Fruit fly (Drosophila melanogaster) whole organism, embryonic: ENCODE results near the gene CG7650.

ENCODE experiments used
- BtbVII ChIP-seq: fragments of 200-800 bp; sonication (Bioruptor generic); optimal IDR thresholded peaks from 3 replicates; lab custom pipeline; 2017; ENCODE audit warnings: missing biosample characterization, mild to moderate bottlenecking, missing genetic modification characterization
- CG11093 ChIP-seq: fragments of 200-800 bp; sonication (Bioruptor generic); IDR thresholded peaks from 3 replicates; pipeline ENCODE4 v1.3.6; 2022; ENCODE audit warnings: missing biosample characterization, missing genetic modification characterization
- CG14965 ChIP-seq: fragments of 200-800 bp; sonication (Bioruptor generic); optimal IDR thresholded peaks from 2 replicates; lab custom pipeline; 2016; ENCODE audit warnings: missing biosample characterization, missing genetic modification characterization, borderline replicate concordance
- CG18476 ChIP-seq: fragments of 200-800 bp; sonication (Bioruptor generic); optimal IDR thresholded peaks from 2 replicates; lab custom pipeline; 2016; ENCODE audit warnings: missing biosample characterization, mild to moderate bottlenecking, missing genetic modification characterization
- CG2678 ChIP-seq: fragments of 200-800 bp; sonication (Bioruptor generic); optimal IDR thresholded peaks from 3 replicates; lab custom pipeline; 2019; ENCODE audit warnings: missing biosample characterization, mild to moderate bottlenecking, missing genetic modification characterization, moderate library complexity
- CG31388 ChIP-seq: fragments of 200-800 bp; sonication (Bioruptor generic); optimal IDR thresholded peaks from 2 replicates; lab custom pipeline; 2016; ENCODE audit warnings: missing biosample characterization, missing genetic modification characterization
- CG33557 ChIP-seq: fragments of 200-800 bp; sonication (Bioruptor generic); optimal IDR thresholded peaks from 2 replicates; lab custom pipeline; 2019; ENCODE audit warnings: missing biosample characterization, mild to moderate bottlenecking, missing genetic modification characterization, moderate library complexity
- CG42726 ChIP-seq: fragments of 200-800 bp; sonication (Bioruptor generic); IDR thresholded peaks from 2 replicates; pipeline ENCODE4 v1.3.6; 2022; ENCODE audit warnings: missing biosample characterization, missing genetic modification characterization; ENCODE audit not compliant: partially characterized antibody
- CG4328 ChIP-seq: fragments of 200-800 bp; sonication (Bioruptor generic); optimal IDR thresholded peaks from 3 replicates; lab custom pipeline; 2017; ENCODE audit warnings: missing biosample characterization, missing genetic modification reagents, missing genetic modification characterization
- CG4617 ChIP-seq: fragments of 200-800 bp; sonication (Bioruptor generic); optimal IDR thresholded peaks from 3 replicates; lab custom pipeline; 2016; ENCODE audit warnings: missing biosample characterization, missing genetic modification characterization, borderline replicate concordance
- CG6765 ChIP-seq: fragments of 200-800 bp; sonication (Bioruptor generic); optimal IDR thresholded peaks from 3 replicates; lab custom pipeline; 2017; ENCODE audit warnings: missing biosample characterization, mild to moderate bottlenecking, missing genetic modification characterization
- CG7786 ChIP-seq: fragments of 200-800 bp; sonication (Bioruptor generic); optimal IDR thresholded peaks from 2 replicates; lab custom pipeline; 2016; ENCODE audit warnings: missing biosample characterization, missing genetic modification characterization
- CG7987 ChIP-seq: fragments of 200-800 bp; sonication (Bioruptor generic); optimal IDR thresholded peaks from 2 replicates; lab custom pipeline; 2018; ENCODE audit warnings: missing biosample characterization, mild to moderate bottlenecking, missing genetic modification characterization, moderate library complexity
- CG8388 ChIP-seq: fragments of 200-800 bp; sonication (Bioruptor generic); optimal IDR thresholded peaks from 2 replicates; lab custom pipeline; 2019; ENCODE audit warnings: missing biosample characterization, mild to moderate bottlenecking, missing genetic modification characterization, moderate library complexity
- CG9437 ChIP-seq: fragments of 200-800 bp; sonication (Bioruptor generic); optimal IDR thresholded peaks from 2 replicates; lab custom pipeline; 2018; ENCODE audit warnings: missing biosample characterization, mild to moderate bottlenecking, missing genetic modification characterization
- CG9817 ChIP-seq: fragments of 200-800 bp; sonication (Bioruptor generic); optimal IDR thresholded peaks from 2 replicates; lab custom pipeline; 2018; ENCODE audit warnings: missing biosample characterization, mild to moderate bottlenecking, missing genetic modification characterization, moderate library complexity
- CoRest ChIP-seq: fragments of 200-800 bp; sonication (Bioruptor generic); optimal IDR thresholded peaks from 3 replicates; lab custom pipeline; 2018; ENCODE audit warnings: missing biosample characterization, mild to moderate bottlenecking, missing genetic modification characterization, moderate library complexity
- D19B ChIP-seq: fragments of 200-800 bp; sonication (Bioruptor generic); optimal IDR thresholded peaks from 2 replicates; lab custom pipeline; 2017; ENCODE audit warnings: missing biosample characterization, mild to moderate bottlenecking, missing genetic modification characterization
- ERR ChIP-seq: fragments of 200-800 bp; sonication (Bioruptor generic); optimal IDR thresholded peaks from 2 replicates; lab custom pipeline; 2016; ENCODE audit warnings: missing biosample characterization, missing genetic modification characterization
- Fer2 ChIP-seq: fragments of 200-800 bp; sonication (Bioruptor generic); optimal IDR thresholded peaks from 2 replicates; lab custom pipeline; 2018; ENCODE audit warnings: missing biosample characterization, mild to moderate bottlenecking, missing genetic modification characterization, moderate library complexity
- Gsc ChIP-seq: fragments of 200-800 bp; sonication (Bioruptor generic); IDR thresholded peaks from 2 replicates; pipeline ENCODE4 v1.3.6; 2022; ENCODE audit warnings: missing biosample characterization, missing genetic modification characterization
- HLH54F ChIP-seq: fragments of 200-800 bp; sonication (Bioruptor generic); optimal IDR thresholded peaks from 3 replicates; lab custom pipeline; 2016; ENCODE audit warnings: missing biosample characterization, missing genetic modification characterization
- Hey ChIP-seq: fragments of 200-800 bp; sonication (Bioruptor generic); optimal IDR thresholded peaks from 3 replicates; lab custom pipeline; 2018; ENCODE audit warnings: missing biosample characterization, mild to moderate bottlenecking, missing genetic modification characterization
- Hr3 ChIP-seq: fragments of 200-800 bp; sonication (Bioruptor generic); optimal IDR thresholded peaks from 3 replicates; lab custom pipeline; 2016; ENCODE audit warnings: missing biosample characterization, missing genetic modification characterization
- Lim3 ChIP-seq: fragments of 200-800 bp; sonication (Bioruptor generic); IDR thresholded peaks from 2 replicates; pipeline ENCODE4 v1.3.6; 2022; ENCODE audit warnings: missing biosample characterization, missing genetic modification characterization
- NC2α ChIP-seq: fragments of 200-800 bp; sonication (Bioruptor generic); optimal IDR thresholded peaks from 2 replicates; lab custom pipeline; 2016; ENCODE audit warnings: missing biosample characterization, missing genetic modification characterization
- NC2β ChIP-seq: fragments of 200-800 bp; sonication (Bioruptor generic); optimal IDR thresholded peaks from 2 replicates; lab custom pipeline; 2016; ENCODE audit warnings: missing biosample characterization, missing genetic modification characterization
- Oaz ChIP-seq: fragments of 200-800 bp; sonication (Bioruptor generic); IDR thresholded peaks from 2 replicates; pipeline ENCODE4 v1.3.6; 2022; ENCODE audit warnings: missing biosample characterization, missing genetic modification characterization
- Scr ChIP-seq: fragments of 200-800 bp; sonication (Bioruptor generic); IDR thresholded peaks from 2 replicates; pipeline ENCODE4 v1.3.6; 2022; ENCODE audit warnings: missing biosample characterization, missing genetic modification characterization; ENCODE audit not compliant: partially characterized antibody
- Ssrp ChIP-seq: fragments of 200-800 bp; sonication (Bioruptor generic); optimal IDR thresholded peaks from 2 replicates; lab custom pipeline; 2018; ENCODE audit warnings: missing biosample characterization, mild to moderate bottlenecking, missing genetic modification characterization, moderate library complexity
- caup ChIP-seq: fragments of 200-800 bp; sonication (Bioruptor generic); optimal IDR thresholded peaks from 3 replicates; lab custom pipeline; 2017; ENCODE audit warnings: missing biosample characterization, mild to moderate bottlenecking, missing genetic modification characterization, moderate library complexity; ENCODE audit not compliant: severe bottlenecking
- crp ChIP-seq, 2 experiments: fragments of 200-800 bp; sonication (Bioruptor generic); optimal IDR thresholded peaks; 2 replicates in 1 of 2; 3 replicates in 1 of 2; lab custom pipeline; 2017; ENCODE audit warnings: missing biosample characterization in 2 of 2, missing genetic modification characterization in 2 of 2, mild to moderate bottlenecking in 1 of 2, moderate library complexity in 1 of 2
- gce ChIP-seq: fragments of 200-800 bp; sonication (Bioruptor generic); IDR thresholded peaks from 3 replicates; pipeline ENCODE4 v1.3.6; 2022; ENCODE audit warnings: missing biosample characterization, missing genetic modification characterization
- grau ChIP-seq: fragments of 200-800 bp; optimal IDR thresholded peaks from 3 replicates; lab custom pipeline; 2019; ENCODE audit warnings: missing biosample characterization, mild to moderate bottlenecking, missing genetic modification characterization, moderate library complexity
- hbn ChIP-seq: fragments of 200-800 bp; sonication (Bioruptor generic); IDR thresholded peaks from 2 replicates; pipeline ENCODE4 v1.3.6; 2022; ENCODE audit warnings: missing biosample characterization, missing genetic modification characterization; ENCODE audit not compliant: partially characterized antibody
- her ChIP-seq: fragments of 200-800 bp; sonication (Bioruptor generic); optimal IDR thresholded peaks from 2 replicates; lab custom pipeline; 2016; ENCODE audit warnings: missing biosample characterization, missing genetic modification characterization
- ind ChIP-seq: fragments of 200-800 bp; sonication (Bioruptor generic); optimal IDR thresholded peaks from 3 replicates; lab custom pipeline; 2016; ENCODE audit warnings: missing biosample characterization, missing genetic modification characterization
- insv ChIP-seq, 2 experiments: fragments of 200-800 bp; sonication (Bioruptor generic); optimal IDR thresholded peaks; 3 replicates each; lab custom pipeline; 2016 to 2018; ENCODE audit warnings: missing biosample characterization in 2 of 2, missing genetic modification characterization in 2 of 2
- jumu ChIP-seq: fragments of 200-800 bp; sonication (Bioruptor generic); optimal IDR thresholded peaks from 3 replicates; lab custom pipeline; 2016; ENCODE audit warnings: missing biosample characterization, missing genetic modification characterization
- nerfin-2 ChIP-seq: fragments of 200-800 bp; sonication (Bioruptor generic); IDR thresholded peaks from 2 replicates; pipeline ENCODE4 v1.3.6; 2022; ENCODE audit warnings: missing biosample characterization, missing genetic modification characterization; ENCODE audit not compliant: partially characterized antibody
- oc ChIP-seq: fragments of 200-800 bp; sonication (Bioruptor generic); optimal IDR thresholded peaks from 2 replicates; lab custom pipeline; 2018; ENCODE audit warnings: missing biosample characterization, mild to moderate bottlenecking, missing genetic modification characterization, moderate library complexity
- ro ChIP-seq: fragments of 200-800 bp; sonication (Bioruptor generic); IDR thresholded peaks from 2 replicates; pipeline ENCODE4 v1.3.6; 2022; ENCODE audit warnings: missing biosample characterization, missing genetic modification characterization
- run ChIP-seq: fragments of 200-800 bp; sonication (Bioruptor generic); optimal IDR thresholded peaks from 3 replicates; lab custom pipeline; 2018; ENCODE audit warnings: missing biosample characterization, mild to moderate bottlenecking, missing genetic modification characterization
- sim ChIP-seq: fragments of 200-800 bp; sonication (Bioruptor generic); IDR thresholded peaks from 2 replicates; pipeline ENCODE4 v1.3.6; 2022; ENCODE audit warnings: missing biosample characterization, missing genetic modification characterization
- sqz ChIP-seq: fragments of 200-800 bp; sonication (Bioruptor generic); optimal IDR thresholded peaks from 3 replicates; lab custom pipeline; 2018; ENCODE audit warnings: missing biosample characterization, mild to moderate bottlenecking, missing genetic modification characterization
- sug ChIP-seq: fragments of 200-800 bp; optimal IDR thresholded peaks from 2 replicates; lab custom pipeline; 2019; ENCODE audit warnings: missing biosample characterization, mild to moderate bottlenecking, missing genetic modification characterization, moderate library complexity
- tio ChIP-seq: fragments of 200-800 bp; sonication (Bioruptor generic); optimal IDR thresholded peaks from 2 replicates; lab custom pipeline; 2017; ENCODE audit warnings: missing biosample characterization, missing genetic modification characterization, inconsistent platforms
- vfl ChIP-seq: fragments of 200-800 bp; sonication (Bioruptor generic); optimal IDR thresholded peaks from 2 replicates; lab custom pipeline; 2016; ENCODE audit warnings: missing biosample characterization, missing genetic modification characterization
- vvl ChIP-seq: fragments of 200-800 bp; sonication (Bioruptor generic); IDR thresholded peaks from 2 replicates; pipeline ENCODE4 v1.3.6; 2022; ENCODE audit warnings: missing biosample characterization, missing genetic modification characterization
- wek ChIP-seq: fragments of 200-800 bp; sonication (Bioruptor generic); optimal IDR thresholded peaks from 3 replicates; lab custom pipeline; 2018; ENCODE audit warnings: missing biosample characterization, mild to moderate bottlenecking, missing genetic modification characterization, moderate library complexity

CG7650 gene

dm6 chr3L:15566484-15566955, 43.7 kb downstream of the CG7650 start (continued):
- TF ChIP-seq ind (GFP tag; lab: Kevin White, UChicago), result no peak
- TF ChIP-seq gce (GFP tag; lab: Robert Waterston, UW), result no peak
- TF ChIP-seq CG7987 (GFP tag; lab: Kevin White, UChicago), result peak; percentile 88
- TF ChIP-seq vvl (GFP tag; lab: Robert Waterston, UW), result peak; percentile 69
- TF ChIP-seq vfl (GFP tag; lab: Kevin White, UChicago), result no peak
- peak in 1 of 2 experiments; percentile 53 for TF ChIP-seq insv (GFP tag; optimal IDR thresholded peaks at IDR 0.05; lab: Kevin White, UChicago)
- TF ChIP-seq CG7786 (GFP tag; lab: Kevin White, UChicago), result no peak
- peak; percentile 61 for TF ChIP-seq her (GFP tag; lab: Kevin White, UChicago)
- peak; percentile 51 for TF ChIP-seq CG18476
- no peak for TF ChIP-seq ro (GFP tag; lab: Robert Waterston, UW)
- no peak for TF ChIP-seq Hr3 (GFP tag; lab: Kevin White, UChicago)
- TF ChIP-seq Scr (GFP tag; lab: Robert Waterston, UW), result no peak
- TF ChIP-seq CG4617 (GFP tag; lab: Kevin White, UChicago), result no peak
- TF ChIP-seq CG9817 (tag; lab: Kevin White, UChicago), result peak; percentile 36
- TF ChIP-seq CG4328, result peak; percentile 80
- TF ChIP-seq CG11093 (GFP tag; lab: Robert Waterston, UW), result 0 out of 3 replicates have a peak, but pooled peaks have one; percentile 25
- TF ChIP-seq BtbVII (GFP tag; lab: Kevin White, UChicago), result peak; percentile 87
- no peak for TF ChIP-seq hbn (GFP tag; lab: Robert Waterston, UW)
- TF ChIP-seq crp (GFP tag; optimal IDR thresholded peaks at IDR 0.05; lab: Kevin White, UChicago), result peak in 1 of 2 experiments; percentile 58
- TF ChIP-seq CG42726 (GFP tag; lab: Robert Waterston, UW), result no peak
- TF ChIP-seq CG6765 (GFP tag; lab: Kevin White, UChicago), result peak; percentile 87
- no peak for TF ChIP-seq nerfin-2
- TF ChIP-seq sqz (GFP tag; lab: Kevin White, UChicago), result no peak
- peak; percentile 63 for TF ChIP-seq CG8388 (GFP tag; lab: Kevin White, UChicago)
- TF ChIP-seq D19B (GFP tag; lab: Kevin White, UChicago), result no peak
- TF ChIP-seq grau, result peak; percentile 48
- peak; percentile 92 for TF ChIP-seq Hey (tag; lab: Kevin White, UChicago)
- TF ChIP-seq Ssrp (tag; lab: Kevin White, UChicago), result no peak
- TF ChIP-seq caup (GFP tag; lab: Kevin White, UChicago), result peak; percentile 91
- no peak for TF ChIP-seq oc
- TF ChIP-seq CG31388 (GFP tag; lab: Kevin White, UChicago), result no peak
- no peak for TF ChIP-seq NC2α
- TF ChIP-seq Lim3 (GFP tag; lab: Robert Waterston, UW), result no peak
- TF ChIP-seq CG2678, result no peak
- no peak for TF ChIP-seq CG9437 (GFP tag; lab: Kevin White, UChicago)
- no peak for TF ChIP-seq NC2β
- TF ChIP-seq Fer2 (tag; lab: Kevin White, UChicago), result peak; percentile 59
- no peak for TF ChIP-seq CG14965 (GFP tag; lab: Kevin White, UChicago)
- 0 out of 2 replicates have a peak, but pooled peaks have one; percentile 36 for TF ChIP-seq sim (GFP tag; lab: Robert Waterston, UW)
- TF ChIP-seq run (tag; lab: Kevin White, UChicago), result peak; percentile 73
- peak; percentile 76 for TF ChIP-seq wek (GFP tag; lab: Kevin White, UChicago)
- TF ChIP-seq CG33557 (GFP tag; lab: Kevin White, UChicago), result peak; percentile 74
- no peak for TF ChIP-seq Gsc
- no peak for TF ChIP-seq tio (GFP tag; lab: Kevin White, UChicago)
- TF ChIP-seq sug (tag; lab: Kevin White, UChicago), result peak; percentile 92
- no peak for TF ChIP-seq CoRest (tag; lab: Kevin White, UChicago)
- TF ChIP-seq jumu (GFP tag; lab: Kevin White, UChicago), result peak; percentile 42
- no peak for TF ChIP-seq Oaz (GFP tag; lab: Robert Waterston, UW)
- TF ChIP-seq HLH54F (GFP tag; lab: Kevin White, UChicago), result no peak
- peak; percentile 7 for TF ChIP-seq ERR (GFP tag; lab: Kevin White, UChicago)
